Worm (Caenorhabditis elegans): ENCODE measurements around the gene gpla-1.

DNA sequence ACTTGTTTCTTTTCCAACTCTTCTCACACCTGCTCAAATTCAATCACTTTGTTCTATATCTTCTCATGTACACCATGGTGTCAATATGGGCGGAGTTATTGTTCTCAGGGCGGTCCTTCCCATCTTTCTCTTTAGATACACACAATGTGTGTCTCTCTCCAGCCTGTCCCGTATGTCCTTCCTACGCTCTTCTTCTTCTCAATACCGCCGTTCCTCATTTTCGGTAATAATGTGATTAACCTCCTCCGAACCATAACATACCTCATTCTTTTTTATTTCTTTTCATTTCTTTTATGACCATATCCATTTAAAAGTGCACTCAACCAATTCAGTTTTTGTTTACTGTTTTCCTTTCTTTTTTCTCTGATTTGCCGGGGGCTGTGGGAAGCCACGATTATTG is 18.0 kb upstream of the gpla-1 start:
- TF ChIP-seq med-1 (GFP tag; optimal IDR thresholded peaks at IDR 0.05; ENCODE audit: insufficient read depth) (no peak), flt-1 (GFP tag; IDR thresholded peaks at IDR 0.05) (peak; percentile 39; the same call in 1 of the 2 replicates)

Measured in whole organism, midembryonic.